Worm (Caenorhabditis elegans) whole organism, L3 larva: ENCODE data around the gene Y39B6A.27.

Experiments
- R02D3.7 ChIP-seq: fragments of 150-350 bp; optimal IDR thresholded peaks from 2 replicates; lab custom pipeline; 2014; ENCODE audit warnings: missing biosample characterization, missing genetic modification characterization
- ZK546.5 ChIP-seq: sonication (generic microtip); optimal IDR thresholded peaks from 2 replicates; lab custom pipeline; 2017; ENCODE audit warnings: missing biosample characterization, missing genetic modification characterization
- aly-2 ChIP-seq: fragments of 150-350 bp; optimal IDR thresholded peaks from 2 replicates; lab custom pipeline; 2014; ENCODE audit warnings: missing biosample characterization, missing genetic modification characterization
- ceh-28 ChIP-seq: fragments of 150-350 bp; optimal IDR thresholded peaks from 2 replicates; lab custom pipeline; 2014; ENCODE audit warnings: missing biosample characterization, missing genetic modification reagents, missing genetic modification characterization
- ceh-82 ChIP-seq: fragments of 150-350 bp; optimal IDR thresholded peaks from 2 replicates; lab custom pipeline; 2014; ENCODE audit warnings: missing biosample characterization, missing genetic modification characterization
- daf-12 ChIP-seq: fragments of 150-350 bp; optimal IDR thresholded peaks from 2 replicates; lab custom pipeline; 2014; ENCODE audit warnings: missing biosample characterization, missing genetic modification reagents, missing genetic modification characterization
- egl-27 ChIP-seq: sonication (generic microtip); optimal IDR thresholded peaks from 4 replicates; lab custom pipeline; 2017; ENCODE audit warnings: missing biosample characterization, missing genetic modification reagents, missing genetic modification characterization
- egl-5 ChIP-seq: fragments of 150-350 bp; optimal IDR thresholded peaks from 2 replicates; lab custom pipeline; 2017; ENCODE audit warnings: missing biosample characterization, missing genetic modification reagents, missing genetic modification characterization, inconsistent platforms
- elt-2 ChIP-seq: sonication (generic microtip); optimal IDR thresholded peaks from 2 replicates; lab custom pipeline; 2016; ENCODE audit warnings: missing genetic modification reagents, mild to moderate bottlenecking, missing genetic modification characterization, missing compliant biosample characterization
- elt-3 ChIP-seq, 3 experiments: fragments of 150-350 bp in 1 of 3; sonication (generic microtip) in 2 of 3; optimal IDR thresholded peaks; 2 replicates in 2 of 3; 4 replicates in 1 of 3; lab custom pipeline; 2014 to 2017; ENCODE audit warnings: missing biosample characterization in 3 of 3, missing genetic modification characterization in 3 of 3
- eor-1 ChIP-seq, 2 experiments: fragments of 150-350 bp; optimal IDR thresholded peaks; 2 replicates each; lab custom pipeline; 2014 to 2018; ENCODE audit warnings: missing biosample characterization in 2 of 2, missing genetic modification characterization in 2 of 2
- fkh-10 ChIP-seq: sonication (generic microtip); optimal IDR thresholded peaks from 2 replicates; lab custom pipeline; 2017; ENCODE audit warnings: missing biosample characterization, missing genetic modification reagents, missing genetic modification characterization
- fkh-2 ChIP-seq: fragments of 150-350 bp; optimal IDR thresholded peaks from 2 replicates; lab custom pipeline; 2014; ENCODE audit warnings: missing biosample characterization, missing genetic modification reagents, missing genetic modification characterization
- fos-1 ChIP-seq: fragments of 150-350 bp; optimal IDR thresholded peaks from 2 replicates; lab custom pipeline; 2014; ENCODE audit warnings: missing biosample characterization, missing genetic modification characterization
- hmg-11 ChIP-seq: sonication (generic microtip); optimal IDR thresholded peaks from 2 replicates; lab custom pipeline; 2016; ENCODE audit warnings: missing genetic modification characterization, missing compliant biosample characterization
- jun-1 ChIP-seq: fragments of 150-350 bp; optimal IDR thresholded peaks from 2 replicates; lab custom pipeline; 2014; ENCODE audit warnings: missing biosample characterization, missing genetic modification reagents, missing genetic modification characterization
- lsy-12 ChIP-seq: sonication (generic microtip); optimal IDR thresholded peaks from 2 replicates; lab custom pipeline; 2016; ENCODE audit warnings: mild to moderate bottlenecking, missing genetic modification characterization, missing compliant biosample characterization
- mdl-1 ChIP-seq: fragments of 150-350 bp; optimal IDR thresholded peaks from 2 replicates; lab custom pipeline; 2014; ENCODE audit warnings: missing biosample characterization, missing genetic modification characterization
- mml-1 ChIP-seq: fragments of 150-350 bp; sonication (generic microtip); optimal IDR thresholded peaks from 3 replicates; lab custom pipeline; 2014; ENCODE audit warnings: missing biosample characterization, missing genetic modification characterization
- nfya-1 ChIP-seq: sonication (generic microtip); optimal IDR thresholded peaks from 2 replicates; lab custom pipeline; 2017; ENCODE audit warnings: missing genetic modification characterization, mild to moderate bottlenecking, missing compliant biosample characterization, antibody characterized with exemption, moderate library complexity; ENCODE audit not compliant: insufficient read depth
- nhr-11 ChIP-seq: fragments of 150-350 bp; optimal IDR thresholded peaks from 2 replicates; lab custom pipeline; 2014; ENCODE audit warnings: missing biosample characterization, missing genetic modification characterization
- nhr-237 ChIP-seq: fragments of 150-350 bp; optimal IDR thresholded peaks from 2 replicates; lab custom pipeline; 2014; ENCODE audit warnings: missing biosample characterization, missing genetic modification characterization
- nhr-25 ChIP-seq: sonication (generic microtip); optimal IDR thresholded peaks from 2 replicates; lab custom pipeline; 2017; ENCODE audit warnings: missing biosample characterization, missing genetic modification characterization
- nhr-28 ChIP-seq: fragments of 150-350 bp; optimal IDR thresholded peaks from 2 replicates; lab custom pipeline; 2014; ENCODE audit warnings: missing biosample characterization, missing genetic modification characterization
- nhr-67 ChIP-seq: fragments of 150-350 bp; optimal IDR thresholded peaks from 2 replicates; lab custom pipeline; 2014; ENCODE audit warnings: missing biosample characterization, missing genetic modification characterization
- nhr-77 ChIP-seq: fragments of 150-350 bp; optimal IDR thresholded peaks from 2 replicates; lab custom pipeline; 2014; ENCODE audit warnings: missing biosample characterization, missing genetic modification characterization
- pha-4 ChIP-seq: fragments of 150-350 bp; optimal IDR thresholded peaks from 2 replicates; lab custom pipeline; 2014; ENCODE audit warnings: missing biosample characterization, missing genetic modification reagents, missing genetic modification characterization
- pqm-1 ChIP-seq: fragments of 150-350 bp; optimal IDR thresholded peaks from 2 replicates; lab custom pipeline; 2017; ENCODE audit warnings: missing biosample characterization, missing genetic modification characterization, inconsistent platforms
- sea-2 ChIP-seq: fragments of 150-350 bp; sonication (generic microtip); optimal IDR thresholded peaks from 4 replicates; lab custom pipeline; 2014; ENCODE audit warnings: missing biosample characterization, missing genetic modification reagents, missing genetic modification characterization
- skn-1 ChIP-seq: fragments of 150-350 bp; optimal IDR thresholded peaks from 2 replicates; lab custom pipeline; 2014; ENCODE audit warnings: missing biosample characterization, missing genetic modification characterization
- tbx-2 ChIP-seq: sonication (generic microtip); optimal IDR thresholded peaks from 2 replicates; lab custom pipeline; 2016; ENCODE audit warnings: mild to moderate bottlenecking, missing genetic modification characterization, missing compliant biosample characterization
- unc-39 ChIP-seq: sonication (generic microtip); optimal IDR thresholded peaks from 4 replicates; lab custom pipeline; 2017; ENCODE audit warnings: missing biosample characterization, missing genetic modification characterization
- unc-62 ChIP-seq: fragments of 150-350 bp; sonication (generic microtip); optimal IDR thresholded peaks from 4 replicates; lab custom pipeline; 2014; ENCODE audit warnings: missing biosample characterization, missing genetic modification reagents, missing genetic modification characterization
- ztf-11 ChIP-seq: fragments of 150-350 bp; optimal IDR thresholded peaks from 2 replicates; lab custom pipeline; 2014; ENCODE audit warnings: missing biosample characterization, missing genetic modification characterization
- ztf-4 ChIP-seq: fragments of 150-350 bp; optimal IDR thresholded peaks from 2 replicates; lab custom pipeline; 2014; ENCODE audit warnings: missing biosample characterization, missing genetic modification characterization

Y39B6A.27 gene

ce11 chrV:19053281-19053680 is 21.7 kb downstream of the Y39B6A.27 start:
- TF ChIP-seq ZK546.5 (no peak), pha-4 (peak; percentile 28), ztf-11 (tag; lab: Kevin White, UChicago) (no peak), skn-1 (tag; lab: Kevin White, UChicago) (peak; percentile 1), pqm-1 (tag; lab: Kevin White, UChicago) (peak; percentile 96), tbx-2 (no peak), egl-27 (no peak), elt-2 (peak; percentile 98), lsy-12 (peak; percentile 7), jun-1 (tag; lab: Kevin White, UChicago) (peak; percentile 68)
- TF ChIP-seq, all 47 proteins: peak for 6

- TF ChIP-seq fkh-10 (no peak), lsy-12 (no peak), ZK546.5 (no peak)
Observed at ce11 chrV:19057602-19058001, 26.0 kb downstream of the Y39B6A.27 start.

ce11 chrV:19058086-19058485 is 26.5 kb downstream of the Y39B6A.27 start:
- TF ChIP-seq hmg-11 = no peak
- TF ChIP-seq lsy-12 = no peak
- TF ChIP-seq ceh-82 (tag; lab: Kevin White, UChicago) = no peak
- TF ChIP-seq daf-12 (tag; lab: Kevin White, UChicago) = no peak
- no peak for TF ChIP-seq fkh-10
- no peak for TF ChIP-seq aly-2
- TF ChIP-seq nhr-28 (tag; lab: Kevin White, UChicago) = no peak
- TF ChIP-seq ztf-4 (tag; lab: Kevin White, UChicago) = no peak
- TF ChIP-seq elt-3 (tag; optimal IDR thresholded peaks at IDR 0.05; lab: Kevin White, UChicago) = no peak
- TF ChIP-seq nhr-25 (tag; lab: Kevin White, UChicago) = no peak
- no peak for TF ChIP-seq fos-1
- no peak for TF ChIP-seq nhr-237
- no peak for TF ChIP-seq fkh-2 (tag; lab: Kevin White, UChicago)
- no peak for TF ChIP-seq sea-2 (GFP tag; lab: Kevin White, UChicago)

- no peak for TF ChIP-seq fos-1
- TF ChIP-seq egl-27 = no peak
- TF ChIP-seq nhr-77 (tag; lab: Kevin White, UChicago) = no peak
- no peak for TF ChIP-seq unc-62 (GFP tag; lab: Kevin White, UChicago)
- TF ChIP-seq nhr-28 (tag; lab: Kevin White, UChicago) = no peak
- no peak for TF ChIP-seq eor-1 (tag; optimal IDR thresholded peaks at IDR 0.05; lab: Kevin White, UChicago)
- no peak for TF ChIP-seq ceh-28 (tag; lab: Kevin White, UChicago)
- TF ChIP-seq mml-1 (tag; lab: Kevin White, UChicago) = no peak
- no peak for TF ChIP-seq daf-12 (tag; lab: Kevin White, UChicago)
- TF ChIP-seq egl-5 (tag; lab: Kevin White, UChicago) = no peak
- TF ChIP-seq sea-2 (GFP tag; lab: Kevin White, UChicago) = no peak
- no peak for TF ChIP-seq unc-39 (tag; lab: Kevin White, UChicago)
- TF ChIP-seq nfya-1 (tag; lab: Kevin White, UChicago) = no peak
- no peak for TF ChIP-seq nhr-11
- TF ChIP-seq pha-4 = no peak
- TF ChIP-seq nhr-67 (tag; lab: Kevin White, UChicago) = no peak
- TF ChIP-seq ceh-82 (tag; lab: Kevin White, UChicago) = no peak
- no peak for TF ChIP-seq ZK546.5
Observed at ce11 chrV:19059873-19060272, 28.3 kb downstream of the Y39B6A.27 start, which contains the start of gene twk-46. TSS of gene twk-46 (plus strand) at chrV:19060173.

- no peak for TF ChIP-seq mdl-1 (tag; lab: Kevin White, UChicago)
- TF ChIP-seq ceh-28 (tag; lab: Kevin White, UChicago) = peak; percentile 72
- no peak for TF ChIP-seq lsy-12
- TF ChIP-seq ztf-11 (tag; lab: Kevin White, UChicago) = no peak
- no peak for TF ChIP-seq pha-4
- no peak for TF ChIP-seq skn-1 (tag; lab: Kevin White, UChicago)
- TF ChIP-seq fkh-10 = no peak
- no peak for TF ChIP-seq R02D3.7 (tag; lab: Kevin White, UChicago)
- TF ChIP-seq egl-27 = no peak
Observed at ce11 chrV:19063326-19063725, 31.8 kb downstream of the Y39B6A.27 start.
